Worm (Caenorhabditis elegans): ENCODE data around the gene F18E3.12.

Gene F18E3.12

ce11 chrV:7414909-7415308, at the start of gene F18E3.12:
Gene F18E3.12, plus strand, starts transcription at chrV:7414985.
- TF ChIP-seq ztf-23 (GFP tag; IDR thresholded peaks at IDR 0.05) (no peak), T22C8.4 (GFP tag; IDR thresholded peaks at IDR 0.05) (no peak), klf-2 (GFP tag; conservative IDR thresholded peaks at IDR 0.05) (no peak), tab-1 (GFP tag; IDR thresholded peaks at IDR 0.05) (no peak)

ce11 chrV:7369578-7369977, 45.2 kb upstream of the F18E3.12 start, which contains the start of gene srj-14:
Gene srj-14, plus strand, starts transcription at chrV:7369708.
- TF ChIP-seq ztf-29 (GFP tag; IDR thresholded peaks at IDR 0.05), result no peak
- TF ChIP-seq T22C8.4 (GFP tag; IDR thresholded peaks at IDR 0.05), result no peak
- no peak for TF ChIP-seq ref-1 (GFP tag; conservative IDR thresholded peaks at IDR 0.05)
- TF ChIP-seq ztf-23 (GFP tag; IDR thresholded peaks at IDR 0.05), result no peak

DNA sequence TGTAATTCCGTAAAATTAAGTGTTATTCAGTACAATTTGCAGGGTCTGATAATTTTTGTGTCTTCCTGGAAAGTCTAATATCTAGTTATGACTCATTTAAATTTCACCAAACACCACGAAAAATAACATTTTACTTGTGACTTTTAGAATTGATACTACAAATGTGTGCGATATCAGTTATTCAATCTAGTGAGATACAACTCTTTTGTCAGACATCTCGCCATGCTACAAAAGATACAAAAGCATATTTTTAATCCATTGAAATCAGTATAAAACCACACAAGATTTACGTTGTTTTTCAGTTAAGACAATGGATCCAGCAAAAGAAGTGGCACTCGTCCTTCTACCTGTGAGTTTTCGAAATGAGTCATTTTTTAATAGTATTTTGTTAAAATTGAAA, 40.7 kb upstream of the F18E3.12 start, which contains the start of gene srx-56:
Gene srx-56, plus strand, starts transcription at position 301 of the 400 bp plus-strand sequence.
- TF ChIP-seq med-1 (GFP tag; optimal IDR thresholded peaks at IDR 0.05; ENCODE audit: insufficient read depth), result no peak
- TF ChIP-seq tab-1 (GFP tag; IDR thresholded peaks at IDR 0.05), result no peak
- no peak for TF ChIP-seq flt-1 (GFP tag; IDR thresholded peaks at IDR 0.05)
- no peak for TF ChIP-seq cog-1 (tag; optimal IDR thresholded peaks at IDR 0.05)
- no peak for TF ChIP-seq ztf-23 (GFP tag; IDR thresholded peaks at IDR 0.05)
- no peak for TF ChIP-seq ref-1 (GFP tag; conservative IDR thresholded peaks at IDR 0.05)
- TF ChIP-seq T22C8.4 (GFP tag; IDR thresholded peaks at IDR 0.05), result no peak
- TF ChIP-seq klf-2 (GFP tag; conservative IDR thresholded peaks at IDR 0.05), result no peak
- no peak for TF ChIP-seq ztf-29 (GFP tag; IDR thresholded peaks at IDR 0.05)

DNA sequence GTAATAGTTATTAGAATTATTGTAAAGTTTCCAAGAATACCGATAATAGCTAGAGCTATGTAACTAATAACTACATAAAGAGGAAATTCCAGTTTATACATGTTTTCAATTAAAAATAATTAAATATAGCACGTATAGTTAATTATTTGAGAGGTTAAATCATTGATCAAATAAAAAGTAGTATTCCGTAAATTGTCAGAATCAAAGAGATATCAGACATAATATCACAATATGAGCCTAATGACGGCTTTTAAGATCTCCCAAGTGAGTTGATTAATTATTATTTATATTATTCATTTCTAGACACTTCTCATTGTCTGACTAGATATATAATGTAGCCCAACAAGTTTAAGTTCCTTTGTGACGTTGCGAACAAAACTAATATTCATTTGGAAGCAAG, 35.4 kb upstream of the F18E3.12 start, which contains the start of gene srsx-24:
Gene srsx-24, minus strand, starts transcription at position 101 of the 400 bp plus-strand sequence.
- TF ChIP-seq klf-2 (GFP tag; conservative IDR thresholded peaks at IDR 0.05), result no peak
- TF ChIP-seq tab-1 (GFP tag; IDR thresholded peaks at IDR 0.05), result no peak
- TF ChIP-seq flt-1 (GFP tag; IDR thresholded peaks at IDR 0.05), result no peak
- TF ChIP-seq med-1 (GFP tag; optimal IDR thresholded peaks at IDR 0.05; ENCODE audit: insufficient read depth), result no peak
- TF ChIP-seq cog-1 (tag; optimal IDR thresholded peaks at IDR 0.05), result no peak
- TF ChIP-seq ztf-29 (GFP tag; IDR thresholded peaks at IDR 0.05), result no peak
- no peak for TF ChIP-seq ztf-23 (GFP tag; IDR thresholded peaks at IDR 0.05)
- no peak for TF ChIP-seq ref-1 (GFP tag; conservative IDR thresholded peaks at IDR 0.05)
- no peak for TF ChIP-seq T22C8.4 (GFP tag; IDR thresholded peaks at IDR 0.05)

DNA sequence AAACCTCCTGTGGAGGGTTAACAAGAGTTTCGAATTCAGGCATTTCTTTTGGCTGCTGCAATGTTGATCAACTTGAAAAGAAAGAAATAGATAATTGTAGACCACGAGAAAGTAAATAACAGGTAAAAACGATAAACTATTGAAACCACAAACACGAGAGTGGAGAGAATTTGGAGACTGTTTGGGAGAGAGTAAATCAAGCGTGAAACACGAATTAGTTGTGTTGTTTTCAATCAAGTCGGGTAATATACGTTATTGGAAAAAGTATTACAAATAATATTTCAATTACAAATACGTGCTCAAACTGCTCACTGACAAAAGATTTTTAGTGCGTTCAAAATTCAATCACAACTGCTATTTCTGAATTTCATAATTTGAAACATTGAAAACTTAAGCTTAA, 33.8 kb upstream of the F18E3.12 start, which contains the start of gene C03G6.17:
Gene C03G6.17, minus strand, starts transcription at position 101 of the 400 bp plus-strand sequence.
- TF ChIP-seq ref-1 (GFP tag; conservative IDR thresholded peaks at IDR 0.05), result no peak

DNA sequence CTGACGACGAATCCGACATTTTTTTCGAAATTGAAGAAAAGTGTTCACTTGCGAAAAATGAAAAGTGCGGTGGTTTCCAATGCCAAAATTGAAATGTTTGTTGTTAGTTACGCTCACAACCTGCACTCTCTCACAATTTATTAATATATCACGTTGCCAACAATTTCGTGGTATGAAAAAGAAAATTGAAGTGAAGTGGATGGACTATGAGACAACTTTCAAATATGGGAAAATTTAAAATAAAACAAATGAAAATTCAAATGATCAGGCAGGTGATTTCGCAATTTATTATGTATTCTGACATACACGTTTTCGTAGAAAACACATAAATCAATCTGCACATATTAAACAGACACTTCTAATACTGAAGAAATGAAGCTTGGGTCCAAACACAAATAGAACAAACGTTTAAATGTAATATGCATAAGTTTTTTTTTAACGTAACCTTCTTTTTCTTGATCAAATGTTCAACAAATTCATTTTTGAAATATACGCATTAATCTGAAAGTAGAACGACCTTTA, 28.7 kb upstream of the F18E3.12 start, which contains the start of gene srp-6:
Gene srp-6, minus strand, starts transcription at position 51 of the 522 bp plus-strand sequence.
- no peak for TF ChIP-seq klf-2 (GFP tag; conservative IDR thresholded peaks at IDR 0.05)
- no peak for TF ChIP-seq cog-1 (tag; optimal IDR thresholded peaks at IDR 0.05)
- TF ChIP-seq tab-1 (GFP tag; IDR thresholded peaks at IDR 0.05), result no peak
- TF ChIP-seq ztf-23 (GFP tag; IDR thresholded peaks at IDR 0.05), result no peak
- no peak for TF ChIP-seq med-1 (GFP tag; optimal IDR thresholded peaks at IDR 0.05; ENCODE audit: insufficient read depth)
- TF ChIP-seq flt-1 (GFP tag; IDR thresholded peaks at IDR 0.05), result no peak
- no peak for TF ChIP-seq ztf-29 (GFP tag; IDR thresholded peaks at IDR 0.05)
- no peak for TF ChIP-seq T22C8.4 (GFP tag; IDR thresholded peaks at IDR 0.05)
- TF ChIP-seq ref-1 (GFP tag; conservative IDR thresholded peaks at IDR 0.05), result no peak

ce11 chrV:7387755-7388154, 27.0 kb upstream of the F18E3.12 start, which contains the start of gene C02H6.3:
Gene C02H6.3, minus strand, starts transcription at chrV:7387855.
- no peak for TF ChIP-seq flt-1 (GFP tag; IDR thresholded peaks at IDR 0.05)
- TF ChIP-seq klf-2 (GFP tag; conservative IDR thresholded peaks at IDR 0.05), result no peak
- TF ChIP-seq T22C8.4 (GFP tag; IDR thresholded peaks at IDR 0.05), result no peak
- no peak for TF ChIP-seq med-1 (GFP tag; optimal IDR thresholded peaks at IDR 0.05; ENCODE audit: insufficient read depth)
- no peak for TF ChIP-seq cog-1 (tag; optimal IDR thresholded peaks at IDR 0.05)
- TF ChIP-seq tab-1 (GFP tag; IDR thresholded peaks at IDR 0.05), result no peak
- no peak for TF ChIP-seq ztf-29 (GFP tag; IDR thresholded peaks at IDR 0.05)
- no peak for TF ChIP-seq ztf-23 (GFP tag; IDR thresholded peaks at IDR 0.05)
- no peak for TF ChIP-seq ref-1 (GFP tag; conservative IDR thresholded peaks at IDR 0.05)

DNA sequence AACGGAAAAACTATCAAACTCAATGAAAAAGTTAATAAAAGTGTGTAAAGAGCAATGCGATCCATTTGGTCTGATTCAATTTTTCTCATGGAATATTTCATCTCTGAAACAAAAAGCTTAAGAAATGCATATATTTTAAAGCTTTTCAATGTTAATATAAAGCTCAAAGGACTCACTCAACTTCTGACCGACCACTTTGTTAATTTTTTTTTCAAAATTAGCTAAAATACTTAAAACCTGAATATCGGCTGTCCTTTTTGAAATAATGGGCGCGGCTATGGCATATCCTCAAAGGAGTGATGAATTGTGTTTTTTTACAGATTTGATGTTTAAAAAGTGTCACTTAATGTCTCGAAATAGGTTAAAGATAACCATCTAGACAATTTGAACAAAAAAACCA, 25.0 kb upstream of the F18E3.12 start, which contains the start of gene C02H6.1:
Gene C02H6.1, minus strand, starts transcription at position 101 of the 400 bp plus-strand sequence.
- TF ChIP-seq T22C8.4 (GFP tag; IDR thresholded peaks at IDR 0.05) (no peak), cog-1 (tag; optimal IDR thresholded peaks at IDR 0.05) (no peak), med-1 (GFP tag; optimal IDR thresholded peaks at IDR 0.05; ENCODE audit: insufficient read depth) (no peak), ztf-29 (GFP tag; IDR thresholded peaks at IDR 0.05) (no peak), flt-1 (GFP tag; IDR thresholded peaks at IDR 0.05) (no peak), tab-1 (GFP tag; IDR thresholded peaks at IDR 0.05) (no peak), klf-2 (GFP tag; conservative IDR thresholded peaks at IDR 0.05) (no peak), ref-1 (GFP tag; conservative IDR thresholded peaks at IDR 0.05) (no peak), ztf-23 (GFP tag; IDR thresholded peaks at IDR 0.05) (no peak)

DNA sequence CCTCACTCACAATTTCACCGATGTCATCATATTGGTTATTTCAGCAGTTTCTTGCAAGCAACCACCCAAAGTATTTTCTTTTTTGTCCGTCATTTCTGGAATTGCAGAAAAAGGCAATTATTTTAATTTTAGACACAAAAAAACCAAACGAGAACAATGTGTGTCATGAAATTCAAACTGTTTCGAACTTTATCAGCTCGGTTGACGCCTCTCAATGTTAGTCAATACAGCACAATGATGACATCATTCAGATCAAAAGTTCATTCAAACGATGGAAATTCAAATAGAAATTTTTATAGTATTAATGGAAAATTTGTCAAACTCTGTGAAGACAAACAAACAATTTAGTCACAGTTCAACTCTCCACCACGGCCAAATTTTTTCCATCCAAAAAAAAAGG, 22.9 kb upstream of the F18E3.12 start, which contains the start of gene fbxa-105:
Gene fbxa-105, minus strand, starts transcription at position 97 of the 400 bp plus-strand sequence.
- TF ChIP-seq tab-1 (GFP tag; IDR thresholded peaks at IDR 0.05) (no peak), ref-1 (GFP tag; conservative IDR thresholded peaks at IDR 0.05) (no peak), flt-1 (GFP tag; IDR thresholded peaks at IDR 0.05) (no peak), ztf-23 (GFP tag; IDR thresholded peaks at IDR 0.05) (no peak), T22C8.4 (GFP tag; IDR thresholded peaks at IDR 0.05) (no peak), med-1 (GFP tag; optimal IDR thresholded peaks at IDR 0.05; ENCODE audit: insufficient read depth) (no peak), ztf-29 (GFP tag; IDR thresholded peaks at IDR 0.05) (no peak), klf-2 (GFP tag; conservative IDR thresholded peaks at IDR 0.05) (no peak), cog-1 (tag; optimal IDR thresholded peaks at IDR 0.05) (no peak)

ce11 chrV:7395359-7395758, 19.4 kb upstream of the F18E3.12 start, which contains the start of gene srx-9:
Gene srx-9, minus strand, starts transcription at chrV:7395459.
- TF ChIP-seq klf-2 (GFP tag; conservative IDR thresholded peaks at IDR 0.05) (no peak), ztf-29 (GFP tag; IDR thresholded peaks at IDR 0.05) (no peak), tab-1 (GFP tag; IDR thresholded peaks at IDR 0.05) (no peak), cog-1 (tag; optimal IDR thresholded peaks at IDR 0.05) (no peak), ztf-23 (GFP tag; IDR thresholded peaks at IDR 0.05) (no peak), T22C8.4 (GFP tag; IDR thresholded peaks at IDR 0.05) (no peak), flt-1 (GFP tag; IDR thresholded peaks at IDR 0.05) (no peak), med-1 (GFP tag; optimal IDR thresholded peaks at IDR 0.05; ENCODE audit: insufficient read depth) (no peak), ref-1 (GFP tag; conservative IDR thresholded peaks at IDR 0.05) (no peak)

Measured in whole organism, midembryonic.